Worm (Caenorhabditis elegans): Measurements from ENCODE around the gene bre-1.

- TF ChIP-seq zag-1 (tag; optimal IDR thresholded peaks at IDR 0.05) (no peak), pha-4 (tag; optimal IDR thresholded peaks at IDR 0.05) (no peak), egl-27 (tag; optimal IDR thresholded peaks at IDR 0.05) (no peak), R02D3.7 (tag; optimal IDR thresholded peaks at IDR 0.05) (no peak), nhr-77 (tag; optimal IDR thresholded peaks at IDR 0.05) (no peak)
These were observed 20.9 kb downstream of the bre-1 start for ce11 chrIV:9007947-9008346.
